Worm (Caenorhabditis elegans) whole organism, late embryonic: ENCODE results near the gene W05B10.3.

Source experiments
- K09A11.1 ChIP-seq: sonication (generic microtip); optimal IDR thresholded peaks from 2 replicates; lab custom pipeline; 2017; ENCODE audit warnings: antibody characterized with exemption, mild to moderate bottlenecking, missing genetic modification characterization, missing compliant biosample characterization; ENCODE audit not compliant: insufficient read depth
- ceh-18 ChIP-seq: sonication (generic microtip); optimal IDR thresholded peaks from 2 replicates; lab custom pipeline; 2016; ENCODE audit warnings: missing genetic modification characterization, missing compliant biosample characterization
- dmd-4 ChIP-seq: sonication (generic microtip); optimal IDR thresholded peaks from 2 replicates; lab custom pipeline; 2016; ENCODE audit warnings: borderline replicate concordance, missing genetic modification characterization, missing compliant biosample characterization
- elt-2 ChIP-seq: sonication (generic microtip); optimal IDR thresholded peaks from 2 replicates; lab custom pipeline; 2016; ENCODE audit warnings: missing genetic modification reagents, missing genetic modification characterization, missing compliant biosample characterization
- fkh-10 ChIP-seq: fragments of 150-350 bp; optimal IDR thresholded peaks from 2 replicates; lab custom pipeline; 2014; ENCODE audit warnings: missing biosample characterization, missing genetic modification reagents, missing genetic modification characterization
- nhr-11 ChIP-seq: fragments of 150-350 bp; optimal IDR thresholded peaks from 2 replicates; lab custom pipeline; 2014; ENCODE audit warnings: missing biosample characterization, missing genetic modification characterization
- pax-1 ChIP-seq: fragments of 150-350 bp; optimal IDR thresholded peaks from 2 replicates; lab custom pipeline; 2014; ENCODE audit warnings: missing biosample characterization, missing genetic modification characterization
- pha-4 ChIP-seq: fragments of 150-350 bp; optimal IDR thresholded peaks from 2 replicates; lab custom pipeline; 2018; ENCODE audit warnings: missing biosample characterization, missing genetic modification reagents, missing genetic modification characterization
- pqm-1 ChIP-seq: sonication (generic microtip); optimal IDR thresholded peaks from 2 replicates; lab custom pipeline; 2016; ENCODE audit warnings: missing genetic modification characterization, missing compliant biosample characterization
- rnt-1 ChIP-seq: sonication (generic microtip); optimal IDR thresholded peaks from 2 replicates; lab custom pipeline; 2016; ENCODE audit warnings: missing genetic modification characterization, missing compliant biosample characterization
- unc-55 ChIP-seq: sonication (generic microtip); optimal IDR thresholded peaks from 2 replicates; lab custom pipeline; 2017; ENCODE audit warnings: missing biosample characterization, missing genetic modification reagents, missing genetic modification characterization

- no peak for TF ChIP-seq pqm-1
- TF ChIP-seq dmd-4 (tag; lab: Kevin White, UChicago), result no peak
- no peak for TF ChIP-seq K09A11.1 (tag; lab: Kevin White, UChicago)
- TF ChIP-seq nhr-11 (tag; lab: Kevin White, UChicago), result no peak
- TF ChIP-seq rnt-1, result no peak
- TF ChIP-seq pax-1 (tag; lab: Kevin White, UChicago), result no peak
- TF ChIP-seq fkh-10 (GFP tag; lab: Kevin White, UChicago), result no peak
- no peak for TF ChIP-seq ceh-18 (tag; lab: Kevin White, UChicago)
- no peak for TF ChIP-seq pha-4
- no peak for TF ChIP-seq unc-55 (GFP tag; lab: Kevin White, UChicago)
- no peak for TF ChIP-seq elt-2 (tag; lab: Kevin White, UChicago)
These were observed 17.0 kb downstream of the W05B10.3 start, which contains the start of gene F56H9.8 for ce11 chrV:12644500-12644899.
